Fruit fly (Drosophila melanogaster): ENCODE measurements around the gene CG33303.

Gene CG33303

DNA sequence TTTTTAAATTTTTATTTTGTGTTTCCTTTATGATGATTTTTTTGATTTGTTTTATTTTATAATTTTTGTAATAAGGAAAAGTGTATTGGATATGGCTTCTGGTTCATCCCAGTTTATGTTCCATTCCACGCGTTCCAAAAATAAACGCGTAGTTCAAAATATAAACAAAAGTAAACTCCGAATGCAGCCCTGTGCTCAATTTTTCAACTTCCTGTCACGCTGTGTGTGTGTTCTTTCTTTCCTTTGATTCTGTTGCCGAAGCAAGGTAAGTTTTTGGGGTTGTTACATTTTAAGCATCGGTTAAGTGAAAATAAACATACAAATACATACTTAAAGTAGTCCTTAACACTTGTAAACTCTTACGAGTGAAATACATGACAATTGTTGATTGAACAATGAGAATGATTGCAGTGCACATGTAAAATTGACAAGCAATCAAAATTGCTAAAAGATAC lies 32.6 kb upstream of the CG33303 start, which contains the start of the genes Ip259 and RpS27A (continued):
- TF ChIP-seq CG16813 (GFP tag; IDR thresholded peaks at IDR 0.05; ENCODE audit: partially characterized antibody), result no peak
- peak; percentile 55 for TF ChIP-seq CG12744 (GFP tag; optimal IDR thresholded peaks at IDR 0.05)
- peak; percentile 81 for TF ChIP-seq row (GFP tag; IDR thresholded peaks at IDR 0.05)
- peak; percentile 69 for TF ChIP-seq fu2 (GFP tag; optimal IDR thresholded peaks at IDR 0.05)
- peak; percentile 41; the same call in 1 of the 2 replicates for TF ChIP-seq CG10959 (GFP tag; IDR thresholded peaks at IDR 0.05)
- peak; percentile 84 for TF ChIP-seq sob (GFP tag; IDR thresholded peaks at IDR 0.05)
- peak; percentile 61; the same call in 1 of the 2 replicates for TF ChIP-seq CG6272 (GFP tag; IDR thresholded peaks at IDR 0.05)
- peak; percentile 52 for TF ChIP-seq Chrac-16 (GFP tag; optimal IDR thresholded peaks at IDR 0.05)
- peak; percentile 9 for TF ChIP-seq CG12236 (GFP tag; optimal IDR thresholded peaks at IDR 0.05)
- peak; percentile 33 for TF ChIP-seq Hr3 (GFP tag; optimal IDR thresholded peaks at IDR 0.05)
- peak; percentile 21 for TF ChIP-seq salm (tag; optimal IDR thresholded peaks at IDR 0.05)
- TF ChIP-seq slp2 (GFP tag; optimal IDR thresholded peaks at IDR 0.05), result peak; percentile 83
- TF ChIP-seq CG1024 (GFP tag; IDR thresholded peaks at IDR 0.05), result peak; percentile 98
- TF ChIP-seq YL-1 (GFP tag; optimal IDR thresholded peaks at IDR 0.05), result peak; percentile 93
- peak; percentile 66 for TF ChIP-seq tap (tag; optimal IDR thresholded peaks at IDR 0.05)
- peak; percentile 32 to 46 for TF ChIP-seq Pdp1 (GFP tag; optimal IDR thresholded peaks at IDR 0.05)
- TF ChIP-seq Poxn (GFP tag; IDR thresholded peaks at IDR 0.05), result no peak
- peak; percentile 64 for TF ChIP-seq CG1647 (GFP tag; optimal IDR thresholded peaks at IDR 0.05)
- TF ChIP-seq bbx (GFP tag; IDR thresholded peaks at IDR 0.05; ENCODE audit: partially characterized antibody), result peak; percentile 34; the same call in 1 of the 2 replicates
- TF ChIP-seq toy (GFP tag; IDR thresholded peaks at IDR 0.05), result no peak
- TF ChIP-seq gcm (GFP tag; optimal IDR thresholded peaks at IDR 0.05), result no peak
- TF ChIP-seq CG43689 (GFP tag; IDR thresholded peaks at IDR 0.05), result no peak
- TF ChIP-seq HLHmδ (GFP tag; optimal IDR thresholded peaks at IDR 0.05), result peak; percentile 86
- no peak for TF ChIP-seq CTCF (GFP tag; optimal IDR thresholded peaks at IDR 0.05)
- TF ChIP-seq chn (GFP tag; optimal IDR thresholded peaks at IDR 0.05), result peak; percentile 37
- peak; percentile 61; the same call in 1 of the 2 replicates for TF ChIP-seq CG32767 (GFP tag; IDR thresholded peaks at IDR 0.05)
- no peak for TF ChIP-seq TFAM (GFP tag; optimal IDR thresholded peaks at IDR 0.05)
- TF ChIP-seq CoRest (tag; optimal IDR thresholded peaks at IDR 0.05), result peak; percentile 65
- 0 out of 2 replicates have a peak, but pooled peaks have one; percentile 35 for TF ChIP-seq cas (GFP tag; IDR thresholded peaks at IDR 0.05)
- TF ChIP-seq HmgD (GFP tag; optimal IDR thresholded peaks at IDR 0.05), result peak; percentile 35
- TF ChIP-seq CG31224 (GFP tag; IDR thresholded peaks at IDR 0.05), result peak; percentile 62
- peak; percentile 58 for TF ChIP-seq CG12942 (GFP tag; optimal IDR thresholded peaks at IDR 0.05)
- TF ChIP-seq Dbx (GFP tag; IDR thresholded peaks at IDR 0.05), result peak; percentile 88
- peak; percentile 48; the same call in 1 of the 2 replicates for TF ChIP-seq MBD-R2 (GFP tag; IDR thresholded peaks at IDR 0.05)
- TF ChIP-seq vfl (GFP tag; optimal IDR thresholded peaks at IDR 0.05), result peak; percentile 34
- peak; percentile 89 for TF ChIP-seq bcd (GFP tag; optimal IDR thresholded peaks at IDR 0.05)
- no peak for TF ChIP-seq h (optimal IDR thresholded peaks at IDR 0.05)
- peak; percentile 57 for TF ChIP-seq CG4854 (GFP tag; optimal IDR thresholded peaks at IDR 0.05)
- TF ChIP-seq ERR (GFP tag; optimal IDR thresholded peaks at IDR 0.05), result no peak
- TF ChIP-seq bigmax (GFP tag; optimal IDR thresholded peaks at IDR 0.05), result no peak
- peak; percentile 87 for TF ChIP-seq Mes4 (GFP tag; optimal IDR thresholded peaks at IDR 0.05)
- peak; percentile 45 for TF ChIP-seq CG4820 (GFP tag; optimal IDR thresholded peaks at IDR 0.05)
- TF ChIP-seq pum (GFP tag; optimal IDR thresholded peaks at IDR 0.05), result peak; percentile 30
- TF ChIP-seq CG9797 (GFP tag; optimal IDR thresholded peaks at IDR 0.05), result peak; percentile 29
- peak; percentile 27 for TF ChIP-seq psq (GFP tag; optimal IDR thresholded peaks at IDR 0.05)
- peak; percentile 71 for TF ChIP-seq mam (GFP tag; optimal IDR thresholded peaks at IDR 0.05)
- no peak for TF ChIP-seq hkb (optimal IDR thresholded peaks at IDR 0.05)
- peak; percentile 68 for TF ChIP-seq hkb (GFP tag; IDR thresholded peaks at IDR 0.05)
- no peak for TF ChIP-seq crol (GFP tag; IDR thresholded peaks at IDR 0.05)
- TF ChIP-seq CG16863 (GFP tag; optimal IDR thresholded peaks at IDR 0.05), result peak; percentile 47
- no peak for TF ChIP-seq CG8944 (GFP tag; optimal IDR thresholded peaks at IDR 0.05)
- peak; percentile 61 for TF ChIP-seq Vsx1 (GFP tag; optimal IDR thresholded peaks at IDR 0.05)
- TF ChIP-seq Doc2 (GFP tag; IDR thresholded peaks at IDR 0.05), result no peak

Measured in whole organism, embryonic.